Fruit fly (Drosophila melanogaster): ENCODE data around the gene CG44153.

DNA sequence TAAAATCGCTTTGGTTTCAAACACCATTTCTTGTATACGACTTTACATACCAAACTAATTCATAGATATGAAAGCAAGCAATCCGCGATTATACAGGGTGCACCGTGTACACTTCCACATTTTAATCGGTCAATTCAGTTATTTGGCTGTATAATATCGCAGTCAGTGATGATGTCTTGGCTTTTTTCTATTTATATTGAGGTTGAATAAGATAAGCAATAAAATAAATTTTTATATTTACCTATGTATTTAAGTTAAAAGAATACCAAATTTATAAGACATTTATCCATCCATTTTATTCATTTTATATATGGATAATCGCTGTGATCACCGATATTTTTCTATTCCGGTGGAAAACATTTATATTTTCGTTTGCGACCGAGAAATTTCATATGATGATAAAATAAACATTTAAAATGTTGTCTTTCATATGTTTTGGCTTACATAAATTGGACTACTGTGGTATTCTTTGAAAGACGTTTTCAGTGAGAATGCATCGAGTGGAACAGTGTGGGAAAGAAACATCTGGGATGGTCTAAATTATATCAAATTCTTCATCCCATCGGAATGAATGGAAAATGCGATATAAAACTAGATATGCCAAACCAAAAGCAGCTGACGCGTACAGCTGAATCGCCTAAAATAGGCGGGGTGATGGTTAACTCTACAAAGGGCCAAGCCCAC is 46.8 kb upstream of the CG44153 start, which contains the start of gene CG5708:
- TF ChIP-seq bab1 (GFP tag; optimal IDR thresholded peaks at IDR 0.05) (peak; percentile 48), CG33017 (tag; optimal IDR thresholded peaks at IDR 0.05) (no peak), cic (GFP tag; optimal IDR thresholded peaks at IDR 0.05) (no peak), CG1620 (GFP tag; optimal IDR thresholded peaks at IDR 0.05) (peak; percentile 26), toe (GFP tag; optimal IDR thresholded peaks at IDR 0.05) (no peak), Hr96 (GFP tag; optimal IDR thresholded peaks at IDR 0.05) (no peak), kay (GFP tag; ENCODE audit: borderline replicate concordance) (no peak), Clk (GFP tag; optimal IDR thresholded peaks at IDR 0.05) (no peak), tj (GFP tag; optimal IDR thresholded peaks at IDR 0.05) (peak; percentile 19), Crg-1 (GFP tag; optimal IDR thresholded peaks at IDR 0.05) (peak; percentile 33), CG11617 (GFP tag; optimal IDR thresholded peaks at IDR 0.05) (peak; percentile 17)

Measured in whole organism, adult.